Worm (Caenorhabditis elegans) whole organism, young adult: ENCODE data around the gene W07G4.1.
A peak's percentile ranks its signal among the peaks of the same experiment; 100 is the strongest.

Experiments
- B0019.2 ChIP-seq: fragments of 200-800 bp; sonication (Bioruptor generic); conservative IDR thresholded peaks from 2 replicates; pipeline ENCODE4 v1.3.6; 2022; ENCODE audit warnings: missing genetic modification reagents, missing genetic modification characterization, missing compliant biosample characterization
- F37B4.10 ChIP-seq: fragments of 200-800 bp; sonication (Bioruptor generic); IDR thresholded peaks from 2 replicates; pipeline ENCODE4 v1.3.6; 2022; ENCODE audit warnings: missing genetic modification characterization, missing compliant biosample characterization
- F49E8.2 ChIP-seq: sonication (generic microtip); optimal IDR thresholded peaks from 3 replicates; lab custom pipeline; 2017; ENCODE audit warnings: missing genetic modification characterization, mild to moderate bottlenecking, missing compliant biosample characterization, antibody characterized with exemption, moderate library complexity; ENCODE audit not compliant: insufficient read depth
- Y56A3A.18 ChIP-seq: fragments of 200-800 bp; sonication (Bioruptor generic); IDR thresholded peaks from 2 replicates; pipeline ENCODE4 v1.3.6; 2022; ENCODE audit warnings: missing genetic modification reagents, missing genetic modification characterization, missing compliant biosample characterization
- attf-6 ChIP-seq: fragments of 200-800 bp; sonication (Bioruptor generic); IDR thresholded peaks from 2 replicates; pipeline ENCODE4 v1.3.6; 2022; ENCODE audit warnings: missing genetic modification reagents, missing genetic modification characterization, missing compliant biosample characterization
- hmg-1.2 ChIP-seq: fragments of 200-800 bp; sonication (Bioruptor generic); IDR thresholded peaks from 2 replicates; pipeline ENCODE4 v1.3.6; 2022; ENCODE audit warnings: missing genetic modification reagents, missing genetic modification characterization, missing compliant biosample characterization
- nfya-2 ChIP-seq: fragments of 200-800 bp; sonication (Bioruptor generic); IDR thresholded peaks from 2 replicates; pipeline ENCODE4 v1.3.6; 2022; ENCODE audit warnings: missing genetic modification reagents, missing genetic modification characterization, missing compliant biosample characterization
- snpc-4 ChIP-seq, 5 experiments: fragments of 150-350 bp in 1 of 5; sonication (generic microtip) in 4 of 5; optimal IDR thresholded peaks; 2 replicates each; lab custom pipeline; 2014 to 2018; ENCODE audit warnings: missing genetic modification characterization in 5 of 5, missing biosample characterization in 3 of 5, antibody characterized with exemption in 2 of 5, mild to moderate bottlenecking in 2 of 5, missing compliant biosample characterization in 2 of 5, missing genotype in 2 of 5, moderate library complexity in 2 of 5, missing genetic modification reagents in 1 of 5
- tbx-9 ChIP-seq: sonication (generic microtip); optimal IDR thresholded peaks from 2 replicates; lab custom pipeline; 2016; ENCODE audit warnings: borderline replicate concordance, missing genetic modification characterization, inconsistent platforms, missing compliant biosample characterization
- unc-62 ChIP-seq: fragments of 150-350 bp; optimal IDR thresholded peaks from 2 replicates; lab custom pipeline; 2014; ENCODE audit warnings: missing biosample characterization, missing genetic modification reagents, missing genetic modification characterization
- zfh-2 ChIP-seq: fragments of 200-800 bp; sonication (Bioruptor generic); conservative IDR thresholded peaks from 2 replicates; pipeline ENCODE4 v1.3.6; 2022; ENCODE audit warnings: missing genetic modification reagents, missing genetic modification characterization, missing compliant biosample characterization

DNA sequence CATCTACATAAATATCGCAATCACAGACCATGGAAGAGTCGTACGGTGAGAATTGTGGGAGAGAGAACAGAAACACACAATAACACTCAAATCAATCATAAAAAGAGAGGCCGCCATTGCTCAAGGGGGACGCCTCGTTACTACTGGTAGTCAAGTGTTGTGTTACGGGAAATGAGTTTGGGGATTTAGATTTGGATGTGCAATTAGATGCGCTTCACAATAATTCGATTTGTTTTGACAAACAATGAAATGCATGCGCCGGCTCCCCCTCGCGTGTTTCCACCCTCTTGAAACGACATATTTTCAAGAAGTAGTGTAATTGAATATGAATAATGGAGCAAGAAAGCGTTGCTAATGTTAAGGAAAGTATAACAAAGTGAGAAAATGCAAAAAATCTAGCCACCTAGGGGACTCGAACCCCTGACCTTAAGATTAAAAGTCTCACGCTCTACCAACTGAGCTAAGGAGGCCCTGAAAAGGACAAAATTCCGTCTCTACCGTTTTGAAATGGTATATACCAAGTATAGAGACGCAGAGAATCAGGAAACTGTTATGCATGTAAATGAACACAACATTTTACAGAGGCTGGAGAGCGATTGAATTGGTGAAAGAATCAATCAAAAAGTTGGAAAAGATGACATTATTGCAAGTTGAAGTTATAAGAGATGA lies 6.6 kb upstream of the W07G4.1 start:
- no peak for TF ChIP-seq F49E8.2
- no peak for TF ChIP-seq Y56A3A.18 (GFP tag; lab: Robert Waterston, UW)
- no peak for TF ChIP-seq unc-62
- no peak for TF ChIP-seq tbx-9 (tag; lab: Kevin White, UChicago)
- TF ChIP-seq attf-6 (GFP tag; lab: Robert Waterston, UW) = no peak
- TF ChIP-seq B0019.2 = no peak
- peak; percentile 32; the same call in 1 of the 2 replicates for TF ChIP-seq hmg-1.2 (GFP tag; lab: Robert Waterston, UW)
- no peak for TF ChIP-seq zfh-2 (GFP tag; lab: Robert Waterston, UW)
- no peak for TF ChIP-seq nfya-2 (GFP tag; lab: Robert Waterston, UW)
- TF ChIP-seq snpc-4 (GFP tag; optimal IDR thresholded peaks at IDR 0.05; lab: Kevin White, UChicago) = no peak
- no peak for TF ChIP-seq snpc-4 (tag; optimal IDR thresholded peaks at IDR 0.05; lab: Kevin White, UChicago)
- TF ChIP-seq F37B4.10 (GFP tag; lab: Robert Waterston, UW) = no peak
